Worm (Caenorhabditis elegans) whole organism, late embryonic: ENCODE results near the gene mrps-33.

ENCODE experiments used
- K09A11.1 ChIP-seq: sonication (generic microtip); optimal IDR thresholded peaks from 2 replicates; lab custom pipeline; 2017; ENCODE audit warnings: antibody characterized with exemption, mild to moderate bottlenecking, missing genetic modification characterization, missing compliant biosample characterization; ENCODE audit not compliant: insufficient read depth
- Y22D7AL.16 ChIP-seq: sonication (generic microtip); optimal IDR thresholded peaks from 2 replicates; lab custom pipeline; 2016; ENCODE audit warnings: missing genetic modification characterization, missing compliant biosample characterization
- ceh-14 ChIP-seq: sonication (generic microtip); optimal IDR thresholded peaks from 2 replicates; lab custom pipeline; 2016; ENCODE audit warnings: missing genotype, missing genetic modification characterization, missing compliant biosample characterization
- ceh-9 ChIP-seq: sonication (generic microtip); optimal IDR thresholded peaks from 2 replicates; lab custom pipeline; 2016; ENCODE audit warnings: mild to moderate bottlenecking, missing genetic modification characterization, inconsistent platforms, missing compliant biosample characterization
- elt-2 ChIP-seq: sonication (generic microtip); optimal IDR thresholded peaks from 2 replicates; lab custom pipeline; 2016; ENCODE audit warnings: missing genetic modification reagents, missing genetic modification characterization, missing compliant biosample characterization
- ets-4 ChIP-seq: sonication (generic microtip); optimal IDR thresholded peaks from 2 replicates; lab custom pipeline; 2016; ENCODE audit warnings: missing genetic modification characterization, missing compliant biosample characterization
- hlh-30 ChIP-seq: sonication (generic microtip); optimal IDR thresholded peaks from 2 replicates; lab custom pipeline; 2017; ENCODE audit warnings: antibody characterized with exemption, missing genetic modification characterization, missing compliant biosample characterization; ENCODE audit not compliant: insufficient read depth
- madf-2 ChIP-seq: sonication (generic microtip); optimal IDR thresholded peaks from 2 replicates; lab custom pipeline; 2017; ENCODE audit warnings: missing genetic modification characterization, missing compliant biosample characterization
- pha-4 ChIP-seq: fragments of 150-350 bp; optimal IDR thresholded peaks from 2 replicates; lab custom pipeline; 2018; ENCODE audit warnings: missing biosample characterization, missing genetic modification reagents, missing genetic modification characterization
- pros-1 ChIP-seq: fragments of 150-350 bp; optimal IDR thresholded peaks from 2 replicates; lab custom pipeline; 2014; ENCODE audit warnings: missing biosample characterization, missing genetic modification reagents, missing genetic modification characterization

DNA sequence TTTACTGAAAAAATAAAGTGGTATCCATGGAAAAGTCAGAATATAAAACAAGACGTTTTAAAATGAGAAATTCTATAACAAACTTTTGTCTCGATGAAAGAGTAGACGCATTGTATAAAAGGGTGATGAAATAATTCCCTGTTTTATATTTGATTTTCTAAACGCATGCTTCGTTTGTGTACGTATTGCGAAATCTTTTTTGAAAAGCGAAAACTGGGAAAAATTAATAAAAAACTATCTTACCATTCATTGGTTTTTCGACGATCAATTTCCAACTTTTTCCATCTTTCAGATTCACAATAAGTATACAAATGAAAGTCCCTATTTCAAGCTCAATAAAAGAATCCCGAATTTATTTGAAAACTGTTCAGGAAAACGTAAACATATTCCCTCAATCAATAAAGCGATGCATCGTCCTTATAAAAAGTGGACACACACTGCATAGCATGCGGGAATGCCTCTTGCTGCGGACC is 45.1 kb upstream of the mrps-33 start, which contains the start of gene C33D9.13:
- TF ChIP-seq ceh-14 (tag; lab: Kevin White, UChicago) (no peak), Y22D7AL.16 (tag; lab: Kevin White, UChicago) (no peak), ets-4 (tag; lab: Kevin White, UChicago) (no peak), ceh-9 (tag; lab: Kevin White, UChicago) (no peak), pha-4 (tag; lab: Kevin White, UChicago) (no peak), elt-2 (tag; lab: Kevin White, UChicago) (no peak), pros-1 (tag; lab: Kevin White, UChicago) (no peak), K09A11.1 (tag; lab: Kevin White, UChicago) (no peak), madf-2 (tag; lab: Kevin White, UChicago) (no peak), hlh-30 (no peak)
